Worm (Caenorhabditis elegans): ENCODE results near the gene aaim-1.

aaim-1 gene

ce11 chrX:6588495-6588894 lies 26.3 kb upstream of the aaim-1 start, which contains the start of gene fbxl-4:
Gene fbxl-4 (plus strand): TSS chrX:6588795.
- no peak for TF ChIP-seq unc-86 (tag; optimal IDR thresholded peaks at IDR 0.05)
- no peak for TF ChIP-seq snu-23 (GFP tag; optimal IDR thresholded peaks at IDR 0.05)

- no peak for TF ChIP-seq ceh-63 (GFP tag; optimal IDR thresholded peaks at IDR 0.05)
- no peak for TF ChIP-seq unc-62 (GFP tag; optimal IDR thresholded peaks at IDR 0.05)
- TF ChIP-seq sox-4 (tag; optimal IDR thresholded peaks at IDR 0.05), result no peak
- TF ChIP-seq efl-1 (optimal IDR thresholded peaks at IDR 0.05), result no peak
- TF ChIP-seq efl-1 (GFP tag; optimal IDR thresholded peaks at IDR 0.05 in 1 of 2), result no peak
- TF ChIP-seq lin-39 (tag; optimal IDR thresholded peaks at IDR 0.05), result no peak
- TF ChIP-seq tbx-2 (tag; optimal IDR thresholded peaks at IDR 0.05), result no peak
- no peak for TF ChIP-seq jun-1 (tag; optimal IDR thresholded peaks at IDR 0.05)
- no peak for TF ChIP-seq ceh-82 (tag; optimal IDR thresholded peaks at IDR 0.05)
- no peak for TF ChIP-seq nhr-84 (tag; optimal IDR thresholded peaks at IDR 0.05)
- TF ChIP-seq lin-15B (tag; optimal IDR thresholded peaks at IDR 0.05), result no peak
These were observed 21.2 kb upstream of the aaim-1 start for ce11 chrX:6583385-6583784.

ce11 chrX:6575992-6576391 lies 13.8 kb upstream of the aaim-1 start:
- TF ChIP-seq pag-3 (tag; optimal IDR thresholded peaks at IDR 0.05; ENCODE audit: borderline replicate concordance, insufficient read depth), result peak; percentile 45
- peak; percentile 3 for TF ChIP-seq nhr-71 (tag; optimal IDR thresholded peaks at IDR 0.05)
- TF ChIP-seq rnt-1 (tag; optimal IDR thresholded peaks at IDR 0.05), result peak; percentile 29
- no peak for TF ChIP-seq elt-3 (tag; optimal IDR thresholded peaks at IDR 0.05)
- peak; percentile 43 for TF ChIP-seq lin-14 (GFP tag; optimal IDR thresholded peaks at IDR 0.05)

- no peak for TF ChIP-seq pax-3 (tag; optimal IDR thresholded peaks at IDR 0.05)
These were observed 10.8 kb upstream of the aaim-1 start for ce11 chrX:6572987-6573386.

ce11 chrX:6569624-6570023 lies 7.4 kb upstream of the aaim-1 start, which contains the start of gene dop-3:
Gene dop-3 (minus strand): TSS chrX:6569724.
- TF ChIP-seq unc-98 (GFP tag; IDR thresholded peaks at IDR 0.05), result no peak
- TF ChIP-seq ceh-88 (GFP tag; IDR thresholded peaks at IDR 0.05), result no peak
- TF ChIP-seq zip-4 (GFP tag; optimal IDR thresholded peaks at IDR 0.05), result no peak
- TF ChIP-seq ceh-8 (GFP tag; optimal IDR thresholded peaks at IDR 0.05), result no peak
- TF ChIP-seq swsn-7 (tag; optimal IDR thresholded peaks at IDR 0.05), result no peak
- no peak for TF ChIP-seq lir-3 (tag; optimal IDR thresholded peaks at IDR 0.05; ENCODE audit: poor library complexity)
- no peak for TF ChIP-seq nhr-84 (tag; optimal IDR thresholded peaks at IDR 0.05)
- no peak for TF ChIP-seq mef-2 (tag; optimal IDR thresholded peaks at IDR 0.05)
- no peak for TF ChIP-seq pqm-1 (tag; optimal IDR thresholded peaks at IDR 0.05)
- TF ChIP-seq unc-62 (GFP tag; optimal IDR thresholded peaks at IDR 0.05), result no peak
- no peak for TF ChIP-seq fkh-10 (GFP tag; optimal IDR thresholded peaks at IDR 0.05)
- no peak for TF ChIP-seq lin-14 (GFP tag; optimal IDR thresholded peaks at IDR 0.05)
- no peak for TF ChIP-seq elt-3 (tag; optimal IDR thresholded peaks at IDR 0.05)
- TF ChIP-seq lin-15B (tag; optimal IDR thresholded peaks at IDR 0.05), result no peak

- TF ChIP-seq ztf-4 (tag; optimal IDR thresholded peaks at IDR 0.05), result no peak
- TF ChIP-seq lin-14 (GFP tag; optimal IDR thresholded peaks at IDR 0.05), result no peak
- no peak for TF ChIP-seq elt-2 (tag; optimal IDR thresholded peaks at IDR 0.05)
- no peak for TF ChIP-seq mef-2 (tag; optimal IDR thresholded peaks at IDR 0.05)
- TF ChIP-seq snu-23 (GFP tag; optimal IDR thresholded peaks at IDR 0.05), result no peak
- TF ChIP-seq hlh-4 (tag; optimal IDR thresholded peaks at IDR 0.05), result no peak
- no peak for TF ChIP-seq mep-1 (tag; optimal IDR thresholded peaks at IDR 0.05)
- no peak for TF ChIP-seq efl-1 (optimal IDR thresholded peaks at IDR 0.05)
- no peak for TF ChIP-seq efl-1 (GFP tag; optimal IDR thresholded peaks at IDR 0.05 in 1 of 2)
These were observed 1.7 kb downstream of the aaim-1 start for ce11 chrX:6560495-6560894.

Data from whole organism, L1 larva.